Fruit fly (Drosophila melanogaster) whole organism, prepupa: ENCODE results near the gene CG12507.
A peak's percentile ranks its signal among the peaks of the same experiment; 100 is the strongest.

Experiments used
- Blimp-1 ChIP-seq: fragments of 200-800 bp; sonication (Bioruptor generic); optimal IDR thresholded peaks from 3 replicates; lab custom pipeline; 2017; ENCODE audit warnings: missing biosample characterization, missing genetic modification characterization, mild to moderate bottlenecking, moderate library complexity, missing genetic modification reagents
- CG10631 ChIP-seq: fragments of 200-800 bp; sonication (Bioruptor generic); optimal IDR thresholded peaks from 2 replicates; lab custom pipeline; 2016; ENCODE audit warnings: missing biosample characterization, missing genetic modification characterization
- CG11294 ChIP-seq: fragments of 200-800 bp; sonication (Bioruptor generic); IDR thresholded peaks from 2 replicates; pipeline ENCODE4 v1.3.6; 2022; ENCODE audit warnings: missing biosample characterization, missing genetic modification characterization
- CG11762 ChIP-seq: fragments of 200-800 bp; sonication (Bioruptor generic); optimal IDR thresholded peaks from 3 replicates; lab custom pipeline; 2016; ENCODE audit warnings: missing biosample characterization, missing genetic modification characterization; ENCODE audit not compliant: insufficient read depth
- CG11902 ChIP-seq: fragments of 200-800 bp; sonication (Bioruptor generic); optimal IDR thresholded peaks from 3 replicates; lab custom pipeline; 2016; ENCODE audit warnings: missing biosample characterization, missing genetic modification characterization
- CG1621 ChIP-seq: fragments of 200-800 bp; sonication (Bioruptor generic); optimal IDR thresholded peaks from 3 replicates; lab custom pipeline; 2018; ENCODE audit warnings: missing biosample characterization, mild to moderate bottlenecking, missing genetic modification characterization
- CG3032 ChIP-seq: fragments of 200-800 bp; optimal IDR thresholded peaks from 2 replicates; lab custom pipeline; 2019; ENCODE audit warnings: missing biosample characterization, mild to moderate bottlenecking, missing genetic modification characterization, moderate library complexity
- CG32006 ChIP-seq: fragments of 200-800 bp; sonication (Bioruptor generic); optimal IDR thresholded peaks from 3 replicates; lab custom pipeline; 2017; ENCODE audit warnings: missing biosample characterization, mild to moderate bottlenecking, missing genetic modification characterization
- CG34406 ChIP-seq: fragments of 200-800 bp; sonication (Bioruptor generic); optimal IDR thresholded peaks from 3 replicates; lab custom pipeline; 2016; ENCODE audit warnings: missing biosample characterization, missing genetic modification characterization
- CG3919 ChIP-seq: fragments of 200-800 bp; sonication (Bioruptor generic); optimal IDR thresholded peaks from 3 replicates; lab custom pipeline; 2016; ENCODE audit warnings: missing biosample characterization, missing genetic modification characterization
- CG6163 ChIP-seq: fragments of 200-800 bp; sonication (Bioruptor generic); IDR thresholded peaks from 3 replicates; pipeline ENCODE4 v1.3.6; 2022; ENCODE audit warnings: missing biosample characterization, missing genetic modification characterization
- CG6276 ChIP-seq: fragments of 200-800 bp; sonication (Bioruptor generic); optimal IDR thresholded peaks from 2 replicates; lab custom pipeline; 2017; ENCODE audit warnings: missing biosample characterization, mild to moderate bottlenecking, missing genetic modification characterization
- CG6792 ChIP-seq: fragments of 200-800 bp; sonication (Bioruptor generic); optimal IDR thresholded peaks from 3 replicates; lab custom pipeline; 2016; ENCODE audit warnings: missing biosample characterization, missing genetic modification characterization
- CG8319 ChIP-seq: fragments of 200-800 bp; sonication (Bioruptor generic); optimal IDR thresholded peaks from 3 replicates; lab custom pipeline; 2016; ENCODE audit warnings: missing biosample characterization, missing genetic modification characterization
- CG9139 ChIP-seq: fragments of 200-800 bp; sonication (Bioruptor generic); optimal IDR thresholded peaks from 3 replicates; lab custom pipeline; 2017; ENCODE audit warnings: missing biosample characterization, mild to moderate bottlenecking, missing genetic modification characterization
- Eip75B ChIP-seq: fragments of 200-800 bp; sonication (Bioruptor generic); optimal IDR thresholded peaks from 3 replicates; lab custom pipeline; 2016; ENCODE audit warnings: missing biosample characterization, missing genetic modification characterization
- Eip78C ChIP-seq: fragments of 200-800 bp; sonication (Bioruptor generic); peaks from one replicate; lab custom pipeline; 2016; ENCODE audit warnings: missing biosample characterization, missing genetic modification characterization
- Eip93F ChIP-seq: fragments of 200-800 bp; sonication (Bioruptor generic); optimal IDR thresholded peaks from 2 replicates; lab custom pipeline; 2016; ENCODE audit warnings: missing biosample characterization, mild to moderate bottlenecking, missing genetic modification characterization
- Ets21C ChIP-seq: fragments of 200-800 bp; sonication (Bioruptor generic); optimal IDR thresholded peaks from 3 replicates; lab custom pipeline; 2016; ENCODE audit warnings: missing biosample characterization, missing genetic modification characterization
- Ets96B ChIP-seq: fragments of 200-800 bp; optimal IDR thresholded peaks from 2 replicates; lab custom pipeline; 2019; ENCODE audit warnings: missing biosample characterization, mild to moderate bottlenecking, missing genetic modification characterization, moderate library complexity
- Gug ChIP-seq: fragments of 200-800 bp; sonication (Bioruptor generic); IDR thresholded peaks from 2 replicates; pipeline ENCODE4 v1.3.6; 2022; ENCODE audit warnings: missing biosample characterization, missing genetic modification characterization
- Hr38 ChIP-seq: sonication (Bioruptor generic); optimal IDR thresholded peaks from 2 replicates; lab custom pipeline; 2016; ENCODE audit warnings: missing biosample characterization, missing genetic modification characterization
- Met ChIP-seq: fragments of 200-800 bp; sonication (Bioruptor generic); optimal IDR thresholded peaks from 3 replicates; lab custom pipeline; 2016; ENCODE audit warnings: missing biosample characterization, missing genetic modification characterization
- OdsH ChIP-seq: fragments of 200-800 bp; sonication (Bioruptor generic); optimal IDR thresholded peaks from 3 replicates; lab custom pipeline; 2016; ENCODE audit warnings: missing biosample characterization, missing genetic modification characterization
- Smox ChIP-seq: fragments of 200-800 bp; sonication (Bioruptor generic); optimal IDR thresholded peaks from 3 replicates; lab custom pipeline; 2016; ENCODE audit warnings: missing biosample characterization, missing genetic modification characterization
- Sox102F ChIP-seq: fragments of 200-800 bp; sonication (Bioruptor generic); optimal IDR thresholded peaks from 2 replicates; lab custom pipeline; 2016; ENCODE audit warnings: missing biosample characterization, mild to moderate bottlenecking, missing genetic modification characterization
- Sox14 ChIP-seq: fragments of 200-800 bp; sonication (Bioruptor generic); optimal IDR thresholded peaks from 3 replicates; lab custom pipeline; 2016; ENCODE audit warnings: missing biosample characterization, missing genetic modification characterization
- Sox15 ChIP-seq: fragments of 200-800 bp; sonication (Bioruptor generic); optimal IDR thresholded peaks from 3 replicates; lab custom pipeline; 2016; ENCODE audit warnings: missing biosample characterization, missing genetic modification characterization
- achi ChIP-seq: fragments of 200-800 bp; sonication (Bioruptor generic); optimal IDR thresholded peaks from 3 replicates; lab custom pipeline; 2016; ENCODE audit warnings: missing biosample characterization, missing genetic modification characterization
- acj6 ChIP-seq: fragments of 200-800 bp; sonication (Bioruptor generic); optimal IDR thresholded peaks from 3 replicates; lab custom pipeline; 2016; ENCODE audit warnings: missing biosample characterization, missing genetic modification characterization
- cyc ChIP-seq: fragments of 200-800 bp; sonication (Bioruptor generic); optimal IDR thresholded peaks from 3 replicates; lab custom pipeline; 2016; ENCODE audit warnings: missing biosample characterization, missing genetic modification characterization
- dac ChIP-seq: fragments of 200-800 bp; sonication (Bioruptor generic); optimal IDR thresholded peaks from 2 replicates; lab custom pipeline; 2017; ENCODE audit warnings: missing biosample characterization, mild to moderate bottlenecking, missing genetic modification characterization
- dsx ChIP-seq: fragments of 200-800 bp; optimal IDR thresholded peaks from 3 replicates; lab custom pipeline; 2019; ENCODE audit warnings: missing biosample characterization, mild to moderate bottlenecking, missing genetic modification characterization, moderate library complexity; ENCODE audit not compliant: poor library complexity, severe bottlenecking
- eg ChIP-seq: fragments of 200-800 bp; sonication (Bioruptor generic); IDR thresholded peaks from 3 replicates; pipeline ENCODE4 v1.3.6; 2022; ENCODE audit warnings: missing biosample characterization, missing genetic modification characterization
- esn ChIP-seq: fragments of 200-800 bp; sonication (Bioruptor generic); optimal IDR thresholded peaks from 2 replicates; lab custom pipeline; 2016; ENCODE audit warnings: missing biosample characterization, mild to moderate bottlenecking, missing genetic modification characterization, moderate library complexity
- fd59A ChIP-seq: fragments of 200-800 bp; sonication (Bioruptor generic); optimal IDR thresholded peaks from 2 replicates; lab custom pipeline; 2017; ENCODE audit warnings: missing biosample characterization, mild to moderate bottlenecking, missing genetic modification characterization, missing genetic modification reagents
- fkh ChIP-seq: fragments of 200-800 bp; sonication (Bioruptor generic); optimal IDR thresholded peaks from 3 replicates; lab custom pipeline; 2017; ENCODE audit warnings: missing biosample characterization, mild to moderate bottlenecking, missing genetic modification characterization, moderate library complexity
- lz ChIP-seq: fragments of 200-800 bp; sonication (Bioruptor generic); optimal IDR thresholded peaks from 3 replicates; lab custom pipeline; 2016; ENCODE audit warnings: missing biosample characterization, missing genetic modification characterization
- ss ChIP-seq, 2 experiments: fragments of 200-800 bp; sonication (Bioruptor generic); optimal IDR thresholded peaks; 2 replicates in 1 of 2; 3 replicates in 1 of 2; lab custom pipeline; 2017 to 2018; ENCODE audit warnings: mild to moderate bottlenecking in 2 of 2, missing biosample characterization in 2 of 2, missing genetic modification characterization in 2 of 2, moderate library complexity in 1 of 2
- svp ChIP-seq: fragments of 200-800 bp; sonication (Bioruptor generic); peaks from one replicate; lab custom pipeline; 2016; ENCODE audit warnings: missing biosample characterization, missing genetic modification characterization
- vri ChIP-seq: fragments of 200-800 bp; sonication (Bioruptor generic); optimal IDR thresholded peaks from 3 replicates; lab custom pipeline; 2016; ENCODE audit warnings: missing biosample characterization, mild to moderate bottlenecking, missing genetic modification characterization

CG12507 gene

dm6 chrX:16292646-16293045 is 26.3 kb upstream of the CG12507 start:
- TF ChIP-seq Smox (GFP tag; lab: Kevin White, UChicago) (no peak), svp (no peak), Eip93F (GFP tag; lab: Kevin White, UChicago) (no peak), CG6163 (GFP tag; lab: Robert Waterston, UW) (no peak), CG3032 (tag; lab: Kevin White, UChicago) (no peak), ss (GFP tag; optimal IDR thresholded peaks at IDR 0.05; lab: Kevin White, UChicago) (no peak)

- no peak for TF ChIP-seq cyc (GFP tag; lab: Kevin White, UChicago)
- no peak for TF ChIP-seq dac (GFP tag; lab: Kevin White, UChicago)
- TF ChIP-seq eg (GFP tag; lab: Robert Waterston, UW) = no peak
Observed at dm6 chrX:16288999-16289398, 22.7 kb upstream of the CG12507 start.

dm6 chrX:16288492-16288964 is 22.2 kb upstream of the CG12507 start, which contains the start of the genes CG32576 and caz:
Gene CG32576, minus strand, starts transcription at chrX:16288533.
Gene caz, plus strand, starts transcription at chrX:16288810.
- TF ChIP-seq cyc (GFP tag; lab: Kevin White, UChicago) (peak; percentile 3), Sox102F (GFP tag; lab: Kevin White, UChicago) (peak; percentile 43), CG11762 (GFP tag; lab: Kevin White, UChicago) (no peak), Met (GFP tag; lab: Kevin White, UChicago) (no peak), Hr38 (GFP tag; lab: Kevin White, UChicago) (no peak), CG3919 (GFP tag; lab: Kevin White, UChicago) (no peak), eg (GFP tag; lab: Robert Waterston, UW) (no peak), CG10631 (GFP tag; lab: Kevin White, UChicago) (peak; percentile 51), fd59A (GFP tag; lab: Kevin White, UChicago) (no peak), acj6 (GFP tag; lab: Kevin White, UChicago) (peak; percentile 46), fkh (GFP tag; lab: Kevin White, UChicago) (peak; percentile 94), CG11294 (no peak), vri (GFP tag; lab: Kevin White, UChicago) (peak; percentile 23), dsx (GFP tag; lab: Kevin White, UChicago) (peak; percentile 88), Sox15 (no peak), lz (GFP tag; lab: Kevin White, UChicago) (peak; percentile 12), CG6792 (GFP tag; lab: Kevin White, UChicago) (peak; percentile 13), esn (GFP tag; lab: Kevin White, UChicago) (peak; percentile 49), Eip78C (peak; percentile 8), OdsH (GFP tag; lab: Kevin White, UChicago) (no peak), achi (GFP tag; lab: Kevin White, UChicago) (peak; percentile 47), CG3032 (tag; lab: Kevin White, UChicago) (peak; percentile 23), Blimp-1 (GFP tag; lab: Kevin White, UChicago) (peak; percentile 8), Eip75B (no peak)
- TF ChIP-seq, all 60 proteins: peak for 14

DNA sequence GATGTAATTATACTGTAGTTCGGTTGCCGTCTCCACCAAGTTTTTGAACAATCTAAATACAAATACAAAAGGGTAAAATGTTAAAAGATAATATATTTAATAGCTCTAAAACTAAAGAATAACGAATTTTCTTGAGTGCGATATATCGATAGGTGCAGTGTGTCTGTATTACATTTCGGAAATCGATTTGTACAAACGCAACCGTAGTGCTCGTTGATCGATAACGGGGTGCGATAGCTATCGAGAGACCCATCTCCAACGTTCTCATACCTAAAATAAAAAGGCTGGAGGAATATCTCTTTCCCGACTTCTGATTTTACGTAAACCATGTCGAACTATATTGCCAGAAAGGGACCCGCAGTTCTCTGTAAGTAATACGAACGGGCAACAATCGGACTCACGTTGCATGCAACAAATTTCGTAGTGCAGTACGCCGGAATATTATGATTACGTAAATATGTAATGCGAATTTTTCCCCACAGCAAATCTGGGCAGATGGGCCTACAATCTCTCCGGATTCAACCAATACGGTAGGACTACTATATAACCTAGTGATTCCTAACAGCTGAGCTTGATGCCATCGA is 19.8 kb upstream of the CG12507 start, which contains the start of gene UQCR-14:
UQCR-14 (plus strand) TSS at position 206 of the 584 bp plus-strand sequence.
- peak; percentile 46 for TF ChIP-seq esn (GFP tag; lab: Kevin White, UChicago)
- no peak for TF ChIP-seq CG8319 (GFP tag; lab: Kevin White, UChicago)
- no peak for TF ChIP-seq Gug (GFP tag; lab: Robert Waterston, UW)
- no peak for TF ChIP-seq OdsH (GFP tag; lab: Kevin White, UChicago)
- peak; percentile 12 for TF ChIP-seq CG1621 (tag; lab: Kevin White, UChicago)
- no peak for TF ChIP-seq CG11902 (GFP tag; lab: Kevin White, UChicago)
- TF ChIP-seq fkh (GFP tag; lab: Kevin White, UChicago) = no peak
- TF ChIP-seq Ets96B = no peak
- TF ChIP-seq Sox14 = peak; percentile 12
- TF ChIP-seq Sox102F (GFP tag; lab: Kevin White, UChicago) = peak; percentile 10
- TF ChIP-seq Ets21C (GFP tag; lab: Kevin White, UChicago) = no peak
- no peak for TF ChIP-seq Blimp-1 (GFP tag; lab: Kevin White, UChicago)
- TF ChIP-seq achi (GFP tag; lab: Kevin White, UChicago) = peak; percentile 19
- no peak for TF ChIP-seq Sox15
- TF ChIP-seq dsx (GFP tag; lab: Kevin White, UChicago) = peak; percentile 34
- TF ChIP-seq CG3032 (tag; lab: Kevin White, UChicago) = no peak
- TF ChIP-seq svp = no peak
- no peak for TF ChIP-seq CG6276
- TF ChIP-seq eg (GFP tag; lab: Robert Waterston, UW) = no peak
- peak; percentile 6 for TF ChIP-seq CG10631 (GFP tag; lab: Kevin White, UChicago)
- TF ChIP-seq CG32006 (GFP tag; lab: Kevin White, UChicago) = no peak
- no peak for TF ChIP-seq CG9139 (GFP tag; lab: Kevin White, UChicago)
- TF ChIP-seq vri (GFP tag; lab: Kevin White, UChicago) = peak; percentile 43
- TF ChIP-seq dac (GFP tag; lab: Kevin White, UChicago) = no peak
- no peak for TF ChIP-seq CG11294
- no peak for TF ChIP-seq fd59A (GFP tag; lab: Kevin White, UChicago)
- TF ChIP-seq Smox (GFP tag; lab: Kevin White, UChicago) = no peak
- no peak for TF ChIP-seq CG34406 (GFP tag; lab: Kevin White, UChicago)
